Worm (Caenorhabditis elegans) whole organism, midembryonic: ENCODE measurements around the gene F46G11.2.

Experiments
- flt-1 ChIP-seq: fragments of 200-800 bp; sonication (Bioruptor generic); IDR thresholded peaks from 2 replicates; pipeline ENCODE4 v1.3.6; 2022; ENCODE audit warnings: missing genetic modification characterization, missing compliant biosample characterization
- klf-2 ChIP-seq: fragments of 200-800 bp; sonication (Bioruptor generic); conservative IDR thresholded peaks from 2 replicates; pipeline ENCODE4 v1.3.6; 2022; ENCODE audit warnings: missing genetic modification reagents, missing genetic modification characterization, missing compliant biosample characterization
- ref-1 ChIP-seq: fragments of 200-800 bp; sonication (Bioruptor generic); conservative IDR thresholded peaks from 2 replicates; pipeline ENCODE4 v1.3.6; 2022; ENCODE audit warnings: missing genetic modification reagents, missing genetic modification characterization, missing compliant biosample characterization
- ztf-23 ChIP-seq: fragments of 200-800 bp; sonication (Bioruptor generic); IDR thresholded peaks from 2 replicates; pipeline ENCODE4 v1.3.6; 2022; ENCODE audit warnings: missing genetic modification reagents, missing genetic modification characterization, missing compliant biosample characterization

ce11 chrX:5813030-5813429 lies 25.1 kb downstream of the F46G11.2 start:
- TF ChIP-seq ref-1 (GFP tag; lab: Robert Waterston, UW): no peak
- TF ChIP-seq ztf-23 (GFP tag; lab: Robert Waterston, UW): no peak
- no peak for TF ChIP-seq klf-2
- no peak for TF ChIP-seq flt-1
